Fruit fly (Drosophila melanogaster) whole organism, embryonic: ENCODE measurements around the gene CG10274.

Source experiments
- CG10321 ChIP-seq: fragments of 200-800 bp; sonication (Bioruptor generic); IDR thresholded peaks from 2 replicates; pipeline ENCODE4 v1.3.6; 2022; ENCODE audit warnings: missing biosample characterization, missing genetic modification characterization
- CG10431 ChIP-seq: fragments of 200-800 bp; sonication (Bioruptor generic); optimal IDR thresholded peaks from 3 replicates; lab custom pipeline; 2018; ENCODE audit warnings: missing biosample characterization, mild to moderate bottlenecking, missing genetic modification characterization
- CG10979 ChIP-seq: fragments of 200-800 bp; sonication (Bioruptor generic); optimal IDR thresholded peaks from 2 replicates; lab custom pipeline; 2018; ENCODE audit warnings: missing biosample characterization, mild to moderate bottlenecking, missing genetic modification characterization, moderate library complexity
- CG12104 ChIP-seq: fragments of 200-800 bp; sonication (Bioruptor generic); optimal IDR thresholded peaks from 3 replicates; lab custom pipeline; 2016; ENCODE audit warnings: missing biosample characterization, missing genetic modification characterization
- CG13296 ChIP-seq: fragments of 200-800 bp; sonication (Bioruptor generic); optimal IDR thresholded peaks from 3 replicates; lab custom pipeline; 2018; ENCODE audit warnings: missing biosample characterization, mild to moderate bottlenecking, missing genetic modification characterization
- CG13775 ChIP-seq: fragments of 200-800 bp; sonication (Bioruptor generic); optimal IDR thresholded peaks from 3 replicates; lab custom pipeline; 2017; ENCODE audit warnings: missing biosample characterization, mild to moderate bottlenecking, missing genetic modification characterization
- CG1603 ChIP-seq: fragments of 200-800 bp; sonication (Bioruptor generic); optimal IDR thresholded peaks from 2 replicates; lab custom pipeline; 2019; ENCODE audit warnings: missing biosample characterization, mild to moderate bottlenecking, missing genetic modification characterization, moderate library complexity
- CG2875 ChIP-seq: fragments of 200-800 bp; sonication (Bioruptor generic); optimal IDR thresholded peaks from 2 replicates; lab custom pipeline; 2017; ENCODE audit warnings: missing biosample characterization, mild to moderate bottlenecking, missing genetic modification characterization, missing genetic modification reagents
- CG6689 ChIP-seq: fragments of 200-800 bp; sonication (Bioruptor generic); IDR thresholded peaks from 2 replicates; pipeline ENCODE4 v1.3.6; 2022; ENCODE audit warnings: missing biosample characterization, missing genetic modification characterization
- CG6765 ChIP-seq: fragments of 200-800 bp; sonication (Bioruptor generic); optimal IDR thresholded peaks from 3 replicates; lab custom pipeline; 2017; ENCODE audit warnings: missing biosample characterization, mild to moderate bottlenecking, missing genetic modification characterization
- CG6854 ChIP-seq: fragments of 200-800 bp; sonication (Bioruptor generic); optimal IDR thresholded peaks from 3 replicates; lab custom pipeline; 2017; ENCODE audit warnings: missing biosample characterization, mild to moderate bottlenecking, missing genetic modification characterization
- Doc3 ChIP-seq: fragments of 200-800 bp; sonication (Bioruptor generic); IDR thresholded peaks from 3 replicates; pipeline ENCODE4 v1.3.6; 2022; ENCODE audit warnings: missing biosample characterization, missing genetic modification characterization; ENCODE audit not compliant: partially characterized antibody
- E2f1 ChIP-seq: fragments of 200-800 bp; sonication (Bioruptor generic); IDR thresholded peaks from 2 replicates; pipeline ENCODE4 v1.3.6; 2022; ENCODE audit warnings: missing biosample characterization, missing genetic modification characterization
- E2f2 ChIP-seq: fragments of 200-800 bp; sonication (Bioruptor generic); IDR thresholded peaks from 2 replicates; pipeline ENCODE4 v1.3.6; 2022; ENCODE audit warnings: missing biosample characterization, missing genetic modification characterization
- HLH54F ChIP-seq: fragments of 200-800 bp; sonication (Bioruptor generic); optimal IDR thresholded peaks from 3 replicates; lab custom pipeline; 2016; ENCODE audit warnings: missing biosample characterization, missing genetic modification characterization
- HmgD ChIP-seq: fragments of 200-800 bp; sonication (Bioruptor generic); optimal IDR thresholded peaks from 3 replicates; lab custom pipeline; 2016; ENCODE audit warnings: missing biosample characterization, missing genetic modification characterization
- Hr3 ChIP-seq: fragments of 200-800 bp; sonication (Bioruptor generic); optimal IDR thresholded peaks from 3 replicates; lab custom pipeline; 2016; ENCODE audit warnings: missing biosample characterization, missing genetic modification characterization
- Lim3 ChIP-seq: fragments of 200-800 bp; sonication (Bioruptor generic); IDR thresholded peaks from 2 replicates; pipeline ENCODE4 v1.3.6; 2022; ENCODE audit warnings: missing biosample characterization, missing genetic modification characterization
- Ptx1 ChIP-seq: fragments of 200-800 bp; sonication (Bioruptor generic); IDR thresholded peaks from 2 replicates; pipeline ENCODE4 v1.3.6; 2022; ENCODE audit warnings: missing biosample characterization, missing genetic modification characterization
- Ssrp ChIP-seq: fragments of 200-800 bp; sonication (Bioruptor generic); optimal IDR thresholded peaks from 2 replicates; lab custom pipeline; 2018; ENCODE audit warnings: missing biosample characterization, mild to moderate bottlenecking, missing genetic modification characterization, moderate library complexity
- Stat92E ChIP-seq, 3 experiments: fragments of >200 bp in 2 of 3; fragments of 200-800 bp in 1 of 3; sonication (Bioruptor generic) in 1 of 3; optimal IDR thresholded peaks; 2 replicates each; lab custom pipeline; 2017 to 2019; ENCODE audit warnings: missing biosample characterization in 3 of 3, missing genetic modification characterization in 3 of 3, mild to moderate bottlenecking in 1 of 3, moderate library complexity in 1 of 3
- amos ChIP-seq: fragments of 200-800 bp; sonication (Bioruptor generic); IDR thresholded peaks from 2 replicates; pipeline ENCODE4 v1.3.6; 2022; ENCODE audit warnings: missing biosample characterization, missing genetic modification characterization; ENCODE audit not compliant: partially characterized antibody
- aop ChIP-seq: fragments of 200-800 bp; sonication (Bioruptor generic); IDR thresholded peaks from 2 replicates; pipeline ENCODE4 v1.3.6; 2022; ENCODE audit warnings: missing biosample characterization, missing genetic modification characterization
- ase ChIP-seq: fragments of 200-800 bp; sonication (Bioruptor generic); IDR thresholded peaks from 3 replicates; pipeline ENCODE4 v1.3.6; 2022; ENCODE audit warnings: missing biosample characterization, missing genetic modification characterization
- ash1 ChIP-seq: fragments of 200-800 bp; sonication (Bioruptor generic); optimal IDR thresholded peaks from 2 replicates; lab custom pipeline; 2018; ENCODE audit warnings: missing biosample characterization, mild to moderate bottlenecking, missing genetic modification characterization
- cato ChIP-seq: fragments of 200-800 bp; sonication (Bioruptor generic); optimal IDR thresholded peaks from 2 replicates; lab custom pipeline; 2016; ENCODE audit warnings: missing biosample characterization, missing genetic modification characterization, borderline replicate concordance
- chinmo ChIP-seq: fragments of 200-800 bp; sonication (Bioruptor generic); IDR thresholded peaks from 4 replicates; pipeline ENCODE4 v1.3.6; 2022; ENCODE audit warnings: missing biosample characterization, missing genetic modification characterization; ENCODE audit not compliant: partially characterized antibody
- corto ChIP-seq: fragments of 200-800 bp; sonication (Bioruptor generic); optimal IDR thresholded peaks from 2 replicates; lab custom pipeline; 2016; ENCODE audit warnings: missing biosample characterization, mild to moderate bottlenecking, missing genetic modification characterization, moderate library complexity
- dati ChIP-seq: fragments of 200-800 bp; sonication (Bioruptor generic); IDR thresholded peaks from 2 replicates; pipeline ENCODE4 v1.3.6; 2022; ENCODE audit warnings: missing biosample characterization, missing genetic modification characterization
- fd3F ChIP-seq: fragments of 200-800 bp; sonication (Bioruptor generic); optimal IDR thresholded peaks from 2 replicates; lab custom pipeline; 2018; ENCODE audit warnings: missing biosample characterization, mild to moderate bottlenecking, missing genetic modification characterization, moderate library complexity
- kay ChIP-seq: fragments of 200-800 bp; sonication (Bioruptor generic); optimal IDR thresholded peaks from 2 replicates; lab custom pipeline; 2016; ENCODE audit warnings: missing biosample characterization, missing genetic modification characterization
- lov ChIP-seq, 2 experiments: fragments of 200-800 bp in 1 of 2; fragments of >200 bp in 1 of 2; sonication (Bioruptor generic) in 1 of 2; IDR thresholded peaks in 1 of 2; optimal IDR thresholded peaks in 1 of 2; 2 replicates in 1 of 2; 3 replicates in 1 of 2; pipeline versions ENCODE4 v1.3.6 to Lab custom; 2017 to 2022; ENCODE audit warnings: missing biosample characterization in 1 of 2, missing genetic modification characterization in 1 of 2
- nmo ChIP-seq: fragments of 200-800 bp; sonication (Bioruptor generic); optimal IDR thresholded peaks from 2 replicates; lab custom pipeline; 2018; ENCODE audit warnings: missing biosample characterization, mild to moderate bottlenecking, missing genetic modification characterization, moderate library complexity
- nom ChIP-seq: fragments of 200-800 bp; sonication (Bioruptor generic); optimal IDR thresholded peaks from 2 replicates; lab custom pipeline; 2017; ENCODE audit warnings: missing biosample characterization, missing genetic modification characterization, mild to moderate bottlenecking, moderate library complexity, missing genetic modification reagents
- peb ChIP-seq: fragments of 200-800 bp; sonication (Bioruptor generic); IDR thresholded peaks from 2 replicates; pipeline ENCODE4 v1.3.6; 2022; ENCODE audit warnings: missing biosample characterization, missing genetic modification characterization
- phol ChIP-seq: fragments of 200-800 bp; sonication (Bioruptor generic); optimal IDR thresholded peaks from 3 replicates; lab custom pipeline; 2018; ENCODE audit warnings: missing biosample characterization, mild to moderate bottlenecking, missing genetic modification characterization, moderate library complexity
- ro ChIP-seq: fragments of 200-800 bp; sonication (Bioruptor generic); IDR thresholded peaks from 2 replicates; pipeline ENCODE4 v1.3.6; 2022; ENCODE audit warnings: missing biosample characterization, missing genetic modification characterization
- scrt ChIP-seq: fragments of 200-800 bp; sonication (Bioruptor generic); optimal IDR thresholded peaks from 2 replicates; lab custom pipeline; 2018; ENCODE audit warnings: missing biosample characterization, mild to moderate bottlenecking, missing genetic modification characterization, moderate library complexity
- slou ChIP-seq: fragments of 200-800 bp; sonication (Bioruptor generic); optimal IDR thresholded peaks from 3 replicates; lab custom pipeline; 2016; ENCODE audit warnings: missing biosample characterization, missing genetic modification characterization
- unc-4 ChIP-seq: fragments of 200-800 bp; sonication (Bioruptor generic); IDR thresholded peaks from 2 replicates; pipeline ENCODE4 v1.3.6; 2022; ENCODE audit warnings: missing biosample characterization, missing genetic modification characterization; ENCODE audit not compliant: partially characterized antibody
- zen2 ChIP-seq: fragments of 200-800 bp; sonication (Bioruptor generic); IDR thresholded peaks from 3 replicates; pipeline ENCODE4 v1.3.6; 2022; ENCODE audit warnings: missing biosample characterization, missing genetic modification characterization; ENCODE audit not compliant: partially characterized antibody
- zfh1 ChIP-seq: fragments of 200-800 bp; sonication (Bioruptor generic); IDR thresholded peaks from 3 replicates; pipeline ENCODE4 v1.3.6; 2022; ENCODE audit warnings: missing biosample characterization, missing genetic modification characterization

The CG10274 gene

dm6 chr3L:6220187-6220586, 38.6 kb upstream of the CG10274 start, which contains the start of gene CG33946 (continued):
- TF ChIP-seq CG6854: no peak
- no peak for TF ChIP-seq E2f2 (GFP tag; lab: Robert Waterston, UW)
- no peak for TF ChIP-seq dati (GFP tag; lab: Robert Waterston, UW)
- peak; percentile 4 for TF ChIP-seq HLH54F (GFP tag; lab: Kevin White, UChicago)
- TF ChIP-seq Lim3 (GFP tag; lab: Robert Waterston, UW): no peak
- no peak for TF ChIP-seq nom (GFP tag; lab: Kevin White, UChicago)
- TF ChIP-seq nmo: no peak
- no peak for TF ChIP-seq fd3F
- TF ChIP-seq CG10321: no peak
- TF ChIP-seq corto (GFP tag; lab: Kevin White, UChicago): no peak
- no peak for TF ChIP-seq unc-4 (GFP tag; lab: Robert Waterston, UW)
- peak; percentile 21 for TF ChIP-seq Hr3
- TF ChIP-seq CG10431 (GFP tag; lab: Kevin White, UChicago): no peak
- no peak for TF ChIP-seq chinmo (GFP tag; lab: Robert Waterston, UW)
- TF ChIP-seq Ssrp: no peak
- TF ChIP-seq cato: no peak
- TF ChIP-seq kay (GFP tag; lab: Kevin White, UChicago): no peak
- TF ChIP-seq lov (optimal IDR thresholded peaks at IDR 0.05; lab: Kevin White, UChicago): no peak
- TF ChIP-seq lov (GFP tag; IDR thresholded peaks at IDR 0.05; lab: Robert Waterston, UW): no peak
- TF ChIP-seq ase (GFP tag; lab: Robert Waterston, UW): no peak
- no peak for TF ChIP-seq aop (GFP tag; lab: Robert Waterston, UW)
- TF ChIP-seq CG13296 (GFP tag; lab: Kevin White, UChicago): no peak
- TF ChIP-seq amos (GFP tag; lab: Robert Waterston, UW): no peak
- TF ChIP-seq zfh1 (GFP tag; lab: Robert Waterston, UW): peak; percentile 64; the same call in 2 of the 3 replicates
- no peak for TF ChIP-seq CG2875
- 0 out of 2 replicates have a peak, but pooled peaks have one; percentile 8 for TF ChIP-seq peb (GFP tag; lab: Robert Waterston, UW)
- 0 out of 2 replicates have a peak, but pooled peaks have one; percentile 20 for TF ChIP-seq Ptx1 (GFP tag; lab: Robert Waterston, UW)
- TF ChIP-seq ro (GFP tag; lab: Robert Waterston, UW): no peak
- no peak for TF ChIP-seq ash1 (GFP tag; lab: Kevin White, UChicago)
- TF ChIP-seq Stat92E (GFP tag; optimal IDR thresholded peaks at IDR 0.05; lab: Kevin White, UChicago): no peak
- TF ChIP-seq CG13775 (GFP tag; lab: Kevin White, UChicago): peak; percentile 33
- TF ChIP-seq scrt: no peak
- peak; percentile 43 for TF ChIP-seq phol (tag; lab: Kevin White, UChicago)
- no peak for TF ChIP-seq CG6765 (GFP tag; lab: Kevin White, UChicago)
- 0 out of 2 replicates have a peak, but pooled peaks have one; percentile 25 for TF ChIP-seq E2f1
- peak; percentile 27 for TF ChIP-seq CG1603
- TF ChIP-seq CG6689 (GFP tag; lab: Robert Waterston, UW): peak; percentile 59; the same call in 1 of the 2 replicates
- TF ChIP-seq Doc3 (GFP tag; lab: Robert Waterston, UW): no peak
- TF ChIP-seq zen2 (GFP tag; lab: Robert Waterston, UW): no peak
- TF ChIP-seq slou (GFP tag; lab: Kevin White, UChicago): no peak
- no peak for TF ChIP-seq HmgD
- no peak for TF ChIP-seq CG12104 (GFP tag; lab: Kevin White, UChicago)
- peak; percentile 20 for TF ChIP-seq CG10979 (tag; lab: Kevin White, UChicago)
